Fruit fly (Drosophila melanogaster) whole organism, prepupa: ENCODE results near the gene CG2614.

Source experiments
- CG11762 ChIP-seq: fragments of 200-800 bp; sonication (Bioruptor generic); optimal IDR thresholded peaks from 3 replicates; lab custom pipeline; 2016; ENCODE audit warnings: missing biosample characterization, missing genetic modification characterization; ENCODE audit not compliant: insufficient read depth
- CG15336 ChIP-seq: fragments of 200-800 bp; sonication (Bioruptor generic); IDR thresholded peaks from 2 replicates; pipeline ENCODE4 v1.3.6; 2022; ENCODE audit warnings: missing biosample characterization, missing genetic modification characterization
- CG16779 ChIP-seq: fragments of 200-800 bp; sonication (Bioruptor generic); optimal IDR thresholded peaks from 3 replicates; lab custom pipeline; 2017; ENCODE audit warnings: missing biosample characterization, mild to moderate bottlenecking, missing genetic modification characterization
- CG6808 ChIP-seq: fragments of 200-800 bp; sonication (Bioruptor generic); optimal IDR thresholded peaks from 3 replicates; lab custom pipeline; 2017; ENCODE audit warnings: missing biosample characterization, missing genetic modification characterization, mild to moderate bottlenecking, moderate library complexity, missing genetic modification reagents
- CG7368 ChIP-seq: fragments of 200-800 bp; sonication (Bioruptor generic); optimal IDR thresholded peaks from 3 replicates; lab custom pipeline; 2016; ENCODE audit warnings: missing biosample characterization, missing genetic modification characterization
- Eip78C ChIP-seq: fragments of 200-800 bp; sonication (Bioruptor generic); peaks from one replicate; lab custom pipeline; 2016; ENCODE audit warnings: missing biosample characterization, missing genetic modification characterization
- OdsH ChIP-seq: fragments of 200-800 bp; sonication (Bioruptor generic); optimal IDR thresholded peaks from 3 replicates; lab custom pipeline; 2016; ENCODE audit warnings: missing biosample characterization, missing genetic modification characterization
- Sox14 ChIP-seq: fragments of 200-800 bp; sonication (Bioruptor generic); optimal IDR thresholded peaks from 3 replicates; lab custom pipeline; 2016; ENCODE audit warnings: missing biosample characterization, missing genetic modification characterization
- achi ChIP-seq: fragments of 200-800 bp; sonication (Bioruptor generic); optimal IDR thresholded peaks from 3 replicates; lab custom pipeline; 2016; ENCODE audit warnings: missing biosample characterization, missing genetic modification characterization
- vri ChIP-seq: fragments of 200-800 bp; sonication (Bioruptor generic); optimal IDR thresholded peaks from 3 replicates; lab custom pipeline; 2016; ENCODE audit warnings: missing biosample characterization, mild to moderate bottlenecking, missing genetic modification characterization

DNA sequence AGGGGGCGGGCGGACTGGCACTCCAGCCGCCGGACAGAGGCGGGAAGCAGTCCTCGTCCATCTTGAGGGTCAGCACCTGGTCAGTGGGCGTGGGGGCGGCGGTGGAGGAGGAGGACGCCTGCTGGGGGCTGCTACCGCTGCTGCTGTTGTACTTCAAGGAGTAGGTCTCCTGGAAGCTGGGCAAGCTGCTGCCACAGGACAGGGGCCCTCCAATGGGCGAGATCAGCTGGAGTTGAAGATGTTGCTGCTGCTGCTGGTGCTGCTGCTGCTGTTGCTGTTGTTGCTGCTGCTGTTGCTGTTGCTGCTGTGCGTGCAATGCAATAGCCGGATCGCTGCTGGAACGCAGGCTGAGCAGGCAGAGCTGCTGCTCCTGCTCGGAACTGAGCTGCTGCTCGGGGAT lies 32.5 kb downstream of the CG2614 start:
- TF ChIP-seq CG15336 (GFP tag; lab: Robert Waterston, UW) = no peak
- no peak for TF ChIP-seq Sox14 (GFP tag; lab: Kevin White, UChicago)
- TF ChIP-seq CG7368 = no peak
- no peak for TF ChIP-seq CG6808 (GFP tag; lab: Kevin White, UChicago)
- no peak for TF ChIP-seq Eip78C (GFP tag; lab: Kevin White, UChicago)
- TF ChIP-seq OdsH (GFP tag; lab: Kevin White, UChicago) = no peak
- TF ChIP-seq CG16779 = no peak
- TF ChIP-seq vri (GFP tag; lab: Kevin White, UChicago) = no peak
- TF ChIP-seq CG11762 (GFP tag; lab: Kevin White, UChicago) = no peak
- no peak for TF ChIP-seq achi
